Fruit fly (Drosophila melanogaster) whole organism, embryonic: ENCODE results near the gene Cubn.

Source experiments
- Ada2b ChIP-seq: fragments of 200-800 bp; sonication (Bioruptor generic); IDR thresholded peaks from 2 replicates; pipeline ENCODE4 v1.3.6; 2022; ENCODE audit warnings: missing biosample characterization, missing genetic modification characterization
- Bgb ChIP-seq: fragments of 200-800 bp; sonication (Bioruptor generic); IDR thresholded peaks from 2 replicates; pipeline ENCODE4 v1.3.6; 2022; ENCODE audit warnings: missing biosample characterization, missing genetic modification characterization; ENCODE audit not compliant: partially characterized antibody
- CG10431 ChIP-seq: fragments of 200-800 bp; sonication (Bioruptor generic); optimal IDR thresholded peaks from 3 replicates; lab custom pipeline; 2018; ENCODE audit warnings: missing biosample characterization, mild to moderate bottlenecking, missing genetic modification characterization
- CG12071 ChIP-seq: fragments of 200-800 bp; sonication (Bioruptor generic); optimal IDR thresholded peaks from 3 replicates; lab custom pipeline; 2018; ENCODE audit warnings: missing biosample characterization, mild to moderate bottlenecking, missing genetic modification characterization
- CG12155 ChIP-seq: fragments of 200-800 bp; sonication (Bioruptor generic); optimal IDR thresholded peaks from 3 replicates; lab custom pipeline; 2016; ENCODE audit warnings: missing biosample characterization, missing genetic modification characterization
- CG12299 ChIP-seq: fragments of 200-800 bp; sonication (Bioruptor generic); optimal IDR thresholded peaks from 2 replicates; lab custom pipeline; 2018; ENCODE audit warnings: missing biosample characterization, mild to moderate bottlenecking, missing genetic modification characterization
- CG13894 ChIP-seq: fragments of 200-800 bp; sonication (Bioruptor generic); optimal IDR thresholded peaks from 3 replicates; lab custom pipeline; 2018; ENCODE audit warnings: missing biosample characterization, mild to moderate bottlenecking, missing genetic modification characterization, moderate library complexity
- CG17328 ChIP-seq: fragments of 200-800 bp; sonication (Bioruptor generic); IDR thresholded peaks from 2 replicates; pipeline ENCODE4 v1.3.6; 2022; ENCODE audit warnings: missing biosample characterization, missing genetic modification characterization
- CG17385 ChIP-seq: fragments of 200-800 bp; sonication (Bioruptor generic); optimal IDR thresholded peaks from 3 replicates; lab custom pipeline; 2018; ENCODE audit warnings: missing biosample characterization, mild to moderate bottlenecking, missing genetic modification characterization
- CG17829 ChIP-seq: fragments of 200-800 bp; optimal IDR thresholded peaks from 2 replicates; lab custom pipeline; 2019; ENCODE audit warnings: missing biosample characterization, mild to moderate bottlenecking, missing genetic modification characterization, moderate library complexity
- CG2120 ChIP-seq: fragments of 200-800 bp; sonication (Bioruptor generic); optimal IDR thresholded peaks from 3 replicates; lab custom pipeline; 2016; ENCODE audit warnings: missing biosample characterization, missing genetic modification characterization
- CG2129 ChIP-seq: fragments of 200-800 bp; sonication (Bioruptor generic); IDR thresholded peaks from 2 replicates; pipeline ENCODE4 v1.3.6; 2022; ENCODE audit warnings: missing biosample characterization, missing genetic modification characterization; ENCODE audit not compliant: partially characterized antibody
- CG31441 ChIP-seq: fragments of 200-800 bp; sonication (Bioruptor generic); IDR thresholded peaks from 2 replicates; pipeline ENCODE4 v1.3.6; 2022; ENCODE audit warnings: missing biosample characterization, missing genetic modification characterization
- CG32772 ChIP-seq: fragments of 200-800 bp; sonication (Bioruptor generic); IDR thresholded peaks from 2 replicates; pipeline ENCODE4 v1.3.6; 2022; ENCODE audit warnings: missing biosample characterization, missing genetic modification characterization
- CG34422 ChIP-seq: fragments of 200-800 bp; sonication (Bioruptor generic); IDR thresholded peaks from 3 replicates; pipeline ENCODE4 v1.3.6; 2022; ENCODE audit warnings: missing biosample characterization, missing genetic modification characterization
- CG6765 ChIP-seq: fragments of 200-800 bp; sonication (Bioruptor generic); optimal IDR thresholded peaks from 3 replicates; lab custom pipeline; 2017; ENCODE audit warnings: missing biosample characterization, mild to moderate bottlenecking, missing genetic modification characterization
- CG7372 ChIP-seq: fragments of 200-800 bp; sonication (Bioruptor generic); IDR thresholded peaks from 2 replicates; pipeline ENCODE4 v1.3.6; 2022; ENCODE audit warnings: missing biosample characterization, missing genetic modification characterization
- CG7963 ChIP-seq: fragments of 200-800 bp; sonication (Bioruptor generic); IDR thresholded peaks from 3 replicates; pipeline ENCODE4 v1.3.6; 2022; ENCODE audit warnings: missing biosample characterization, missing genetic modification characterization; ENCODE audit not compliant: partially characterized antibody
- CG9437 ChIP-seq: fragments of 200-800 bp; sonication (Bioruptor generic); optimal IDR thresholded peaks from 2 replicates; lab custom pipeline; 2018; ENCODE audit warnings: missing biosample characterization, mild to moderate bottlenecking, missing genetic modification characterization
- CoRest ChIP-seq: fragments of 200-800 bp; sonication (Bioruptor generic); optimal IDR thresholded peaks from 3 replicates; lab custom pipeline; 2018; ENCODE audit warnings: missing biosample characterization, mild to moderate bottlenecking, missing genetic modification characterization, moderate library complexity
- Fer1 ChIP-seq: fragments of 200-800 bp; sonication (Bioruptor generic); optimal IDR thresholded peaks from 2 replicates; lab custom pipeline; 2017; ENCODE audit warnings: missing biosample characterization, mild to moderate bottlenecking, missing genetic modification characterization
- GATAe ChIP-seq: fragments of 200-800 bp; sonication (Bioruptor generic); conservative IDR thresholded peaks from 2 replicates; pipeline ENCODE4 v1.3.6; 2022; ENCODE audit warnings: missing biosample characterization, missing genetic modification characterization
- Gsc ChIP-seq: fragments of 200-800 bp; sonication (Bioruptor generic); IDR thresholded peaks from 2 replicates; pipeline ENCODE4 v1.3.6; 2022; ENCODE audit warnings: missing biosample characterization, missing genetic modification characterization
- H2.0 ChIP-seq: fragments of 200-800 bp; sonication (Bioruptor generic); IDR thresholded peaks from 2 replicates; pipeline ENCODE4 v1.3.6; 2022; ENCODE audit warnings: missing biosample characterization, missing genetic modification characterization
- Hey ChIP-seq: fragments of 200-800 bp; sonication (Bioruptor generic); optimal IDR thresholded peaks from 3 replicates; lab custom pipeline; 2018; ENCODE audit warnings: missing biosample characterization, mild to moderate bottlenecking, missing genetic modification characterization
- HmgZ ChIP-seq: fragments of 200-800 bp; sonication (Bioruptor generic); optimal IDR thresholded peaks from 2 replicates; lab custom pipeline; 2018; ENCODE audit warnings: missing biosample characterization, mild to moderate bottlenecking, missing genetic modification characterization
- Hsf ChIP-seq: fragments of 200-800 bp; sonication (Bioruptor generic); optimal IDR thresholded peaks from 3 replicates; lab custom pipeline; 2016; ENCODE audit warnings: missing biosample characterization, missing genetic modification characterization
- Myb ChIP-seq: fragments of 200-800 bp; sonication (Bioruptor generic); optimal IDR thresholded peaks from 2 replicates; lab custom pipeline; 2016; ENCODE audit warnings: missing biosample characterization, missing genetic modification characterization
- PHDP ChIP-seq: fragments of 200-800 bp; sonication (Bioruptor generic); optimal IDR thresholded peaks from 3 replicates; lab custom pipeline; 2018; ENCODE audit warnings: missing biosample characterization, mild to moderate bottlenecking, missing genetic modification characterization, moderate library complexity
- Rx ChIP-seq: fragments of 200-800 bp; sonication (Bioruptor generic); IDR thresholded peaks from 2 replicates; pipeline ENCODE4 v1.3.6; 2022; ENCODE audit warnings: missing biosample characterization, missing genetic modification characterization
- Side ChIP-seq: fragments of 200-800 bp; sonication (Bioruptor generic); optimal IDR thresholded peaks from 2 replicates; lab custom pipeline; 2016; ENCODE audit warnings: missing biosample characterization, missing genetic modification characterization
- Sox102F ChIP-seq: fragments of 200-800 bp; sonication (Bioruptor generic); optimal IDR thresholded peaks from 2 replicates; lab custom pipeline; 2018; ENCODE audit warnings: missing biosample characterization, mild to moderate bottlenecking, missing genetic modification characterization, moderate library complexity
- ash1 ChIP-seq: fragments of 200-800 bp; sonication (Bioruptor generic); optimal IDR thresholded peaks from 2 replicates; lab custom pipeline; 2018; ENCODE audit warnings: missing biosample characterization, mild to moderate bottlenecking, missing genetic modification characterization
- br ChIP-seq: fragments of >200 bp; optimal IDR thresholded peaks from 2 replicates; lab custom pipeline; 2017
- cg ChIP-seq: fragments of 200-800 bp; sonication (Bioruptor generic); optimal IDR thresholded peaks from 3 replicates; lab custom pipeline; 2019; ENCODE audit warnings: missing biosample characterization, mild to moderate bottlenecking, missing genetic modification characterization, moderate library complexity
- ci ChIP-seq: fragments of 200-800 bp; sonication (Bioruptor generic); IDR thresholded peaks from 3 replicates; pipeline ENCODE4 v1.3.6; 2022; ENCODE audit warnings: missing biosample characterization, missing genetic modification characterization
- insv ChIP-seq, 2 experiments: fragments of 200-800 bp; sonication (Bioruptor generic); optimal IDR thresholded peaks; 3 replicates each; lab custom pipeline; 2016 to 2018; ENCODE audit warnings: missing biosample characterization in 2 of 2, missing genetic modification characterization in 2 of 2
- knrl ChIP-seq: fragments of 200-800 bp; sonication (Bioruptor generic); IDR thresholded peaks from 3 replicates; pipeline ENCODE4 v1.3.6; 2022; ENCODE audit warnings: missing biosample characterization, missing genetic modification characterization; ENCODE audit not compliant: partially characterized antibody
- sd ChIP-seq: fragments of 200-800 bp; sonication (Bioruptor generic); optimal IDR thresholded peaks from 3 replicates; lab custom pipeline; 2018; ENCODE audit warnings: missing biosample characterization, mild to moderate bottlenecking, missing genetic modification characterization, moderate library complexity
- stc ChIP-seq: fragments of 200-800 bp; sonication (Bioruptor generic); IDR thresholded peaks from 2 replicates; pipeline ENCODE4 v1.3.6; 2022; ENCODE audit warnings: missing biosample characterization, missing genetic modification characterization
- tna ChIP-seq: fragments of 200-800 bp; sonication (Bioruptor generic); IDR thresholded peaks from 2 replicates; pipeline ENCODE4 v1.3.6; 2022; ENCODE audit warnings: missing biosample characterization, missing genetic modification characterization; ENCODE audit not compliant: partially characterized antibody

Gene Cubn

DNA sequence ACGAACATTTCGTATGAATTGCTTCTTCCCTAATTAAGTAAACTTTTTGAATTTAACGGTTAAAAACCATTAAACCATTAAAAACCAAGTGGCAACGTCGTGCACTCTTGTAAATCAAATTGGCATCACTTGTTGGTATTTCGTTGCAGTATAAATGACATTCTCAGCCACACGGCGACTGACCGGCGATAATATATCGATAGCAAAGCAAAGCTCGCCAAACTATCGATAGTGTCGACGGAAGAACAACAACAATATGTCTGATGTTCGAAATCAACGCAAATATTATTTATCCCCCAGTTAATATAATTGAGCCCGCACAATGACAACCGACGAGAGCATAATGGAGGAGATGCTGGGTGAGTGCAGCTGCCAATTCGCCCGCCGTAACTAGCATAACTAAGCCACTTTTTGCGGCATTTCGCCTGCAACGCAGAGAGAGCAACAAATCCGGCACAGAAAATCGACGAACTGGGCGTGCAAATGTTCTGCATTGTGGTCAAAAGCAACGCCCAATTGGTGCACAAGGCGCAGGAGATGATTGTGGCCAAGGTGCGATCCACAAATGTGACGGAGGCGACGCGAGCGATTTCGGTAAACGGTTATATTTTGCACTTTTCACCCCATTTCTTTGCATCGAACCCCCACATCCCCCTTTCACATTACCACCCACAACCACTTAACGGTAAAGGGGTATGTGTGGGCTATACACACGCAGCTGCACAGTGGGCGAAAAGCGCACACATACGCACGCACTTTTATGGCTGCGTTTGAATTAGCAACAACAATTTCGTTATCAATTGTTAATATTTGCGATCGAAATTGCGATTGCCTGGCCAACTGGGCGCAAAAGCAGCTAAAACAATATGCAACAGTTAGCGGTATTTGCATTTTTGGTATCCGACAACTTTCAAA lies 30.0 kb upstream of the Cubn start, which contains the start of gene Gga (continued):
- no peak for TF ChIP-seq CG12155 (GFP tag; lab: Kevin White, UChicago)
- TF ChIP-seq CG32772 (GFP tag; lab: Robert Waterston, UW) = no peak
- TF ChIP-seq CG34422 (GFP tag; lab: Robert Waterston, UW) = peak; percentile 54; the same call in 1 of the 3 replicates
- TF ChIP-seq tna (GFP tag; lab: Robert Waterston, UW) = peak; percentile 78
- no peak for TF ChIP-seq CG6765 (GFP tag; lab: Kevin White, UChicago)
- no peak for TF ChIP-seq Gsc
- TF ChIP-seq Hey (tag; lab: Kevin White, UChicago) = peak; percentile 78
- no peak for TF ChIP-seq CG12071 (GFP tag; lab: Kevin White, UChicago)
- peak; percentile 79 for TF ChIP-seq CG7963 (GFP tag; lab: Robert Waterston, UW)
- TF ChIP-seq Hsf = peak; percentile 17
- TF ChIP-seq CG7372 (GFP tag; lab: Robert Waterston, UW) = no peak
- peak; percentile 5; the same call in 1 of the 3 replicates for TF ChIP-seq ci (GFP tag; lab: Robert Waterston, UW)
- TF ChIP-seq PHDP (tag; lab: Kevin White, UChicago) = no peak
- TF ChIP-seq CG17328 (GFP tag; lab: Robert Waterston, UW) = no peak
- TF ChIP-seq Fer1 (GFP tag; lab: Kevin White, UChicago) = no peak
- TF ChIP-seq Side (GFP tag; lab: Kevin White, UChicago) = no peak
- peak; percentile 34 for TF ChIP-seq CG17829
- TF ChIP-seq H2.0 (GFP tag; lab: Robert Waterston, UW) = 0 out of 2 replicates have a peak, but pooled peaks have one; percentile 13
- TF ChIP-seq Rx = no peak
- TF ChIP-seq CG31441 (GFP tag; lab: Robert Waterston, UW) = no peak
- TF ChIP-seq Bgb (GFP tag; lab: Robert Waterston, UW) = peak; percentile 93
- TF ChIP-seq CG2129 (GFP tag; lab: Robert Waterston, UW) = peak; percentile 67; the same call in 1 of the 2 replicates
- peak; percentile 98 for TF ChIP-seq Myb (GFP tag; lab: Kevin White, UChicago)
- TF ChIP-seq Ada2b = no peak
- TF ChIP-seq CG17385 = no peak
- TF ChIP-seq insv (GFP tag; optimal IDR thresholded peaks at IDR 0.05; lab: Kevin White, UChicago) = peak in 1 of 2 experiments; percentile 2
- TF ChIP-seq GATAe (GFP tag; lab: Robert Waterston, UW) = no peak
- peak; percentile 84 for TF ChIP-seq knrl (GFP tag; lab: Robert Waterston, UW)
- TF ChIP-seq CG2120 (GFP tag; lab: Kevin White, UChicago) = no peak
- no peak for TF ChIP-seq Sox102F
- peak; percentile 54 for TF ChIP-seq cg
- peak; percentile 10 for TF ChIP-seq CG13894 (tag; lab: Kevin White, UChicago)
- peak; percentile 41 for TF ChIP-seq HmgZ
- no peak for TF ChIP-seq br
- no peak for TF ChIP-seq CG9437
- TF ChIP-seq stc (GFP tag; lab: Robert Waterston, UW) = no peak
- no peak for TF ChIP-seq CG10431 (GFP tag; lab: Kevin White, UChicago)
- no peak for TF ChIP-seq CG12299
- peak; percentile 19 for TF ChIP-seq sd (tag; lab: Kevin White, UChicago)
- TF ChIP-seq CoRest (tag; lab: Kevin White, UChicago) = peak; percentile 7
- no peak for TF ChIP-seq ash1
- TF ChIP-seq, all 482 proteins: peak for 82
